Worm (Caenorhabditis elegans): ENCODE results near the gene D2096.7.

DNA sequence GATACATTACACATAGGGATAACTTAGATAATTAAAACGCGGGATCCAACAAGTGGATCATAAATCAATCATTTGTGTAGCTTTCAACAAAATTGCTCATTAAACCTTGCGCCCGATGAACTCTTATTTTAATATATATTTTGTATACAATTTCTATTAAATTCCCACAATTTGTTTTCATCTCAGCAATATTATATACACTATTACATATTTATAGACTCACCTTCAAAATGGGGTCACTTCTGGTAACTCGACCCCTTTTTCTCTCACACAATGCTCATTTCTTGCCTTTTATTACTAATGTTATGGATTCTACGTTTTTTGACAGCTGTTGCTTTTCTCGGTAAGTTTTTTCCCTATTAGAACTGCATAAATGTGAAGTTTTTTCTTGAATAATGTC is 37.8 kb downstream of the D2096.7 start, which contains the start of gene lgc-6:
- TF ChIP-seq sptf-1 (tag; optimal IDR thresholded peaks at IDR 0.05) (no peak), egl-27 (tag; optimal IDR thresholded peaks at IDR 0.05) (no peak), ama-1 (optimal IDR thresholded peaks at IDR 0.05) (no peak), rnt-1 (tag; optimal IDR thresholded peaks at IDR 0.05) (no peak), nhr-90 (tag; optimal IDR thresholded peaks at IDR 0.05; ENCODE audit: poor library complexity) (no peak), snpc-4 (tag; optimal IDR thresholded peaks at IDR 0.05) (no peak), pqm-1 (tag; optimal IDR thresholded peaks at IDR 0.05) (no peak), ceh-88 (GFP tag; IDR thresholded peaks at IDR 0.05) (no peak)

Data from whole organism, L1 larva.